Fruit fly (Drosophila melanogaster): Measurements from ENCODE around the gene klar.

The klar gene

DNA sequence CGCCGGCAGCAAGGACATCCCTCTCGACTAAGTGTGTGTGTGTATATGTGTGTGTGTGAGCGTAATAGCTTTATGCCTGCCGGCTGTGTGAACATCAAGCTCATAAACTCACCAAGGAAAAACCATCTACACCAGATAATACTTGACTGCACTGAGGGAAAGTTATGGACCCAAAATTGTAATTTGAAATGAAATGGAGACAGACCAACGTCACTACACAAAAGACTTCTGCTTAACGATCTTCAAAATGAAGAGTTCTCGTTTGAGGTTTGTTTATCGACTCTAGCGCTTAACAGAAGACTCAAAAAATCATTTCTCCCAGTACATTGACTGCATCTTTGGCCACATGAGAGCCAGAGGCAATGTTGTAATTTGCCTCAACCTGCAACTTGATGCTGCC, 152.3 kb downstream of the klar start (continued):
- no peak for TF ChIP-seq CG16779 (tag; optimal IDR thresholded peaks at IDR 0.05)
- TF ChIP-seq Hr38 (GFP tag; optimal IDR thresholded peaks at IDR 0.05), result no peak
- TF ChIP-seq Sox14 (GFP tag; optimal IDR thresholded peaks at IDR 0.05), result peak; percentile 59
- peak; percentile 90 for TF ChIP-seq Eip78C (GFP tag)
- TF ChIP-seq CG7368 (GFP tag; optimal IDR thresholded peaks at IDR 0.05), result peak; percentile 47
- peak; percentile 51 for TF ChIP-seq spab (GFP tag; optimal IDR thresholded peaks at IDR 0.05)
- TF ChIP-seq Smox (GFP tag; optimal IDR thresholded peaks at IDR 0.05), result peak; percentile 67
- TF ChIP-seq dac (GFP tag; optimal IDR thresholded peaks at IDR 0.05), result no peak

DNA sequence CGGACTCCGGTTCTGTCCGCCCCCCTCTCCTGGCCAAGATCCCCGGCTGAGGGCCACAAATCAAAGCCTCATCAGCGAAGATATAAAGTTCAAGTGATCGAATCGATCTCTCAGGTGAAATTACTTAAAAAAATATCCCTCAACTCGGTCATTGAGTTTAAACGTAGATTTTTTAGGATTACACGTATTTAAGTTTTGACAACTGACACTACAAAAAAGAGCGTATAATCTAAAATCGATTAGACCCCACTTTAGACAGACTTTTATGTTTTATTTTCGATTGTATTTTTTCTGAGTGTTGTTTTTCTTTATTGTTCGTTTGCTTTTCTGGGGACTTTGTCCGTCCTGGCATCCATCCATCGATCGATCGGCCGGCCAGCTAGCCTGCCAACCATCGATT, 155.3 kb downstream of the klar start:
- TF ChIP-seq CG15336 (GFP tag; IDR thresholded peaks at IDR 0.05) (no peak), Sox15 (GFP tag; optimal IDR thresholded peaks at IDR 0.05) (no peak), Met (GFP tag; optimal IDR thresholded peaks at IDR 0.05) (peak; percentile 36), CG6792 (GFP tag; optimal IDR thresholded peaks at IDR 0.05) (peak; percentile 20), CG6808 (GFP tag; optimal IDR thresholded peaks at IDR 0.05) (peak; percentile 59), Smox (GFP tag; optimal IDR thresholded peaks at IDR 0.05) (peak; percentile 5), OdsH (GFP tag; optimal IDR thresholded peaks at IDR 0.05) (peak; percentile 19), fd59A (GFP tag; optimal IDR thresholded peaks at IDR 0.05) (peak; percentile 37), CG10631 (GFP tag; optimal IDR thresholded peaks at IDR 0.05) (peak; percentile 19), CG31627 (GFP tag; optimal IDR thresholded peaks at IDR 0.05) (peak; percentile 13), spab (GFP tag; optimal IDR thresholded peaks at IDR 0.05) (peak; percentile 46), CG11762 (GFP tag; optimal IDR thresholded peaks at IDR 0.05; ENCODE audit: insufficient read depth) (no peak), CG1621 (tag; optimal IDR thresholded peaks at IDR 0.05) (peak; percentile 31), Eip93F (GFP tag; optimal IDR thresholded peaks at IDR 0.05) (no peak), Eip78C (GFP tag) (peak; percentile 67), Ets96B (tag; optimal IDR thresholded peaks at IDR 0.05) (peak; percentile 47), CG3032 (tag; optimal IDR thresholded peaks at IDR 0.05) (peak; percentile 55), pdm3 (GFP tag; optimal IDR thresholded peaks at IDR 0.05) (peak; percentile 16), CG34406 (GFP tag; optimal IDR thresholded peaks at IDR 0.05) (peak; percentile 11), acj6 (GFP tag; optimal IDR thresholded peaks at IDR 0.05) (peak; percentile 9), CG4318 (GFP tag; optimal IDR thresholded peaks at IDR 0.05) (no peak), svp (GFP tag) (peak; percentile 50), Sox102F (GFP tag; optimal IDR thresholded peaks at IDR 0.05) (peak; percentile 16), lz (GFP tag; optimal IDR thresholded peaks at IDR 0.05) (peak; percentile 6), Sox14 (GFP tag; optimal IDR thresholded peaks at IDR 0.05) (peak; percentile 18), topi (GFP tag; optimal IDR thresholded peaks at IDR 0.05) (peak; percentile 39), dac (GFP tag; optimal IDR thresholded peaks at IDR 0.05) (no peak), CG8632 (GFP tag; optimal IDR thresholded peaks at IDR 0.05) (peak; percentile 22), ss (GFP tag; optimal IDR thresholded peaks at IDR 0.05) (peak; percentile 26 to 52), dsx (GFP tag; optimal IDR thresholded peaks at IDR 0.05; ENCODE audit: poor library complexity, severe bottlenecking) (peak; percentile 43), CG10669 (GFP tag; optimal IDR thresholded peaks at IDR 0.05) (peak; percentile 48), CG8119 (GFP tag; IDR thresholded peaks at IDR 0.05) (no peak), achi (GFP tag; optimal IDR thresholded peaks at IDR 0.05) (peak; percentile 15), CG3919 (GFP tag; optimal IDR thresholded peaks at IDR 0.05) (peak; percentile 50), Eip75B (GFP tag; optimal IDR thresholded peaks at IDR 0.05) (peak; percentile 22), esn (GFP tag; optimal IDR thresholded peaks at IDR 0.05) (peak; percentile 54), CG32006 (GFP tag; optimal IDR thresholded peaks at IDR 0.05) (no peak), Hr39 (GFP tag; optimal IDR thresholded peaks at IDR 0.05) (peak; percentile 7)

Measured in whole organism, prepupa.